Worm (Caenorhabditis elegans) whole organism, early embryonic: ENCODE data around the gene Y43F8C.15.
"Not testable (repeated sequence)": the region's sequence is repeated elsewhere in the genome, so short reads cannot be mapped to it uniquely, and the experiment has no call there.

Source experiments
- B0310.2 ChIP-seq: sonication (generic microtip); optimal IDR thresholded peaks from 2 replicates; lab custom pipeline; 2016; ENCODE audit warnings: mild to moderate bottlenecking, missing genetic modification characterization, missing compliant biosample characterization
- F13C5.2 ChIP-seq: sonication (generic microtip); optimal IDR thresholded peaks from 2 replicates; lab custom pipeline; 2017; ENCODE audit warnings: mild to moderate bottlenecking, missing genetic modification characterization, inconsistent platforms, missing compliant biosample characterization
- aly-1 ChIP-seq: sonication (generic microtip); optimal IDR thresholded peaks from 2 replicates; lab custom pipeline; 2016; ENCODE audit warnings: missing genetic modification characterization, missing compliant biosample characterization
- ama-1 ChIP-seq: fragments of 150-350 bp; optimal IDR thresholded peaks from 2 replicates; lab custom pipeline; 2014
- ceh-13 ChIP-seq: fragments of 200-800 bp; sonication (Bioruptor generic); optimal IDR thresholded peaks from 2 replicates; lab custom pipeline; 2018; ENCODE audit warnings: mild to moderate bottlenecking, missing genetic modification characterization, missing compliant biosample characterization
- ets-7 ChIP-seq: sonication (generic microtip); optimal IDR thresholded peaks from 2 replicates; lab custom pipeline; 2016; ENCODE audit warnings: missing genotype, missing genetic modification characterization, missing compliant biosample characterization
- flt-1 ChIP-seq: fragments of 200-800 bp; sonication (Bioruptor generic); IDR thresholded peaks from 2 replicates; pipeline ENCODE4 v1.3.6; 2022; ENCODE audit warnings: missing genetic modification characterization, missing compliant biosample characterization
- hmbx-1 ChIP-seq: sonication (generic microtip); optimal IDR thresholded peaks from 2 replicates; lab custom pipeline; 2016; ENCODE audit warnings: mild to moderate bottlenecking, missing genetic modification characterization, missing compliant biosample characterization
- hmg-4 ChIP-seq: fragments of 200-800 bp; sonication (Bioruptor generic); optimal IDR thresholded peaks from 2 replicates; lab custom pipeline; 2018; ENCODE audit warnings: mild to moderate bottlenecking, missing genetic modification characterization, missing compliant biosample characterization
- hnd-1 ChIP-seq: sonication (generic microtip); optimal IDR thresholded peaks from 2 replicates; lab custom pipeline; 2016; ENCODE audit warnings: missing genetic modification characterization, missing compliant biosample characterization
- scrt-1 ChIP-seq: fragments of 200-800 bp; sonication (Bioruptor generic); IDR thresholded peaks from 2 replicates; pipeline ENCODE4 v1.3.6; 2022; ENCODE audit warnings: missing genetic modification characterization, missing compliant biosample characterization
- sea-1 ChIP-seq: fragments of 200-800 bp; sonication (Bioruptor generic); conservative IDR thresholded peaks from 2 replicates; pipeline ENCODE4 v1.3.6; 2022; ENCODE audit warnings: missing genetic modification characterization, missing compliant biosample characterization
- tbx-11 ChIP-seq: fragments of 200-800 bp; sonication (Bioruptor generic); IDR thresholded peaks from 2 replicates; pipeline ENCODE4 v1.3.6; 2022; ENCODE audit warnings: missing genetic modification characterization, missing compliant biosample characterization
- tra-4 ChIP-seq: sonication (generic microtip); optimal IDR thresholded peaks from 2 replicates; lab custom pipeline; 2017; ENCODE audit warnings: missing genetic modification characterization, missing compliant biosample characterization

DNA sequence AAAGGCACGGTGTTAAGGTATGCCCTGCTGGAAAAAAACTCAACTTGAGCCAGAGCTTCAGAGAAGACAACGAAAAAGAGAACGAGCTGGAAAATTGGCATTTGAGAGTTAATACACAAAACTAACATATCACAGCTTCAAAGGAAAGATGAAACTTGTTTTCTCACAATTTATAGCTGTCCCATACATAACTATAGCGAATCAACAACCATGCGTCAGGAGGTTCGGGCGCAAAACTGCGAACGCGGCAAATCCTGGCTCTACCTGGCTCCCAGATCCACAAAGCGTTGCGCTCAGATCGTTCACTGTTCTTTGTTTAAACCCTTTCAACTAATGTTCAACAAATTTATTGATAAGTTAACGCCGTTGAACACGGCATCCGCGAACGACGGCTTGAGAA, at the start of gene Y43F8C.15:
- not testable (repeated sequence) for TF ChIP-seq scrt-1 (GFP tag; lab: Robert Waterston, UW); hnd-1 (tag; lab: Kevin White, UChicago); tbx-11 (GFP tag; lab: Robert Waterston, UW); hmg-4 (GFP tag; lab: Kevin White, UChicago); ama-1 (lab: Kevin White, UChicago); B0310.2 (tag; lab: Kevin White, UChicago); ets-7; F13C5.2 (tag; lab: Kevin White, UChicago); tra-4; hmbx-1 (tag; lab: Kevin White, UChicago); flt-1; ceh-13 (GFP tag; lab: Kevin White, UChicago); sea-1; aly-1 (tag; lab: Kevin White, UChicago)
